Worm (Caenorhabditis elegans) whole organism, L1 larva: Measurements from ENCODE around the gene mrp-6.
"Not testable (repeated sequence)": the region's sequence is repeated elsewhere in the genome, so short reads cannot be mapped to it uniquely, and the experiment has no call there.

Experiments used
- C34B4.2 ChIP-seq: sonication (generic microtip); optimal IDR thresholded peaks from 2 replicates; lab custom pipeline; 2017; ENCODE audit warnings: mild to moderate bottlenecking, missing genetic modification characterization, missing compliant biosample characterization
- F16B12.6 ChIP-seq: fragments of 150-350 bp; optimal IDR thresholded peaks from 2 replicates; lab custom pipeline; 2014; ENCODE audit warnings: missing biosample characterization, missing genetic modification characterization
- aly-2 ChIP-seq: fragments of 150-350 bp; optimal IDR thresholded peaks from 2 replicates; lab custom pipeline; 2014; ENCODE audit warnings: missing biosample characterization, missing genetic modification characterization
- ceh-63 ChIP-seq: fragments of 200-800 bp; sonication (Bioruptor generic); optimal IDR thresholded peaks from 2 replicates; lab custom pipeline; 2018; ENCODE audit warnings: mild to moderate bottlenecking, missing genetic modification characterization, missing compliant biosample characterization
- ceh-8 ChIP-seq: fragments of 200-800 bp; sonication (Bioruptor generic); optimal IDR thresholded peaks from 2 replicates; lab custom pipeline; 2018; ENCODE audit warnings: mild to moderate bottlenecking, missing genetic modification characterization, moderate library complexity, missing compliant biosample characterization
- ceh-88 ChIP-seq: fragments of 200-800 bp; sonication (Bioruptor generic); IDR thresholded peaks from 2 replicates; pipeline ENCODE4 v1.3.6; 2022; ENCODE audit warnings: missing genetic modification characterization, missing compliant biosample characterization
- egl-27 ChIP-seq, 2 experiments: fragments of 150-350 bp in 1 of 2; sonication (generic microtip); optimal IDR thresholded peaks; 3 replicates each; lab custom pipeline; 2017 to 2018; ENCODE audit warnings: missing biosample characterization in 2 of 2, missing genetic modification characterization in 2 of 2, missing genetic modification reagents in 2 of 2
- elt-2 ChIP-seq: sonication (generic microtip); optimal IDR thresholded peaks from 2 replicates; lab custom pipeline; 2016; ENCODE audit warnings: missing genetic modification characterization, mild to moderate bottlenecking, inconsistent platforms, missing compliant biosample characterization, missing genetic modification reagents
- ets-5 ChIP-seq: fragments of 200-800 bp; sonication (Bioruptor generic); IDR thresholded peaks from 2 replicates; pipeline ENCODE4 v1.3.6; 2022; ENCODE audit warnings: missing genetic modification characterization, missing compliant biosample characterization
- hlh-17 ChIP-seq: fragments of 200-800 bp; sonication (Bioruptor generic); optimal IDR thresholded peaks from 2 replicates; lab custom pipeline; 2018; ENCODE audit warnings: missing genetic modification characterization, mild to moderate bottlenecking, missing compliant biosample characterization, moderate library complexity, borderline replicate concordance
- lin-13 ChIP-seq: fragments of 150-350 bp; optimal IDR thresholded peaks from 2 replicates; lab custom pipeline; 2014; ENCODE audit warnings: missing biosample characterization, missing genetic modification reagents, missing genetic modification characterization
- lin-14 ChIP-seq: fragments of 200-800 bp; sonication (Bioruptor generic); optimal IDR thresholded peaks from 2 replicates; lab custom pipeline; 2018; ENCODE audit warnings: mild to moderate bottlenecking, missing genetic modification characterization, moderate library complexity, missing compliant biosample characterization
- lsy-2 ChIP-seq, 2 experiments: fragments of 150-350 bp; optimal IDR thresholded peaks; 2 replicates each; lab custom pipeline; 2014; ENCODE audit warnings: missing biosample characterization in 2 of 2, missing genetic modification characterization in 2 of 2
- mdl-1 ChIP-seq, 2 experiments: fragments of 150-350 bp; optimal IDR thresholded peaks; 2 replicates each; lab custom pipeline; 2014 to 2017; ENCODE audit warnings: missing biosample characterization in 2 of 2, missing genetic modification characterization in 2 of 2, inconsistent platforms in 1 of 2
- nhr-11 ChIP-seq: fragments of 150-350 bp; optimal IDR thresholded peaks from 2 replicates; lab custom pipeline; 2014; ENCODE audit warnings: missing biosample characterization, missing genetic modification characterization
- nhr-12 ChIP-seq: sonication (generic microtip); optimal IDR thresholded peaks from 2 replicates; lab custom pipeline; 2017; ENCODE audit warnings: missing biosample characterization, missing genetic modification characterization
- nhr-47 ChIP-seq: sonication (generic microtip); optimal IDR thresholded peaks from 2 replicates; lab custom pipeline; 2016; ENCODE audit warnings: mild to moderate bottlenecking, missing genetic modification characterization, moderate library complexity, missing compliant biosample characterization
- nhr-71 ChIP-seq: sonication (generic microtip); optimal IDR thresholded peaks from 2 replicates; lab custom pipeline; 2016; ENCODE audit warnings: mild to moderate bottlenecking, missing genetic modification characterization, moderate library complexity, missing compliant biosample characterization
- nhr-85 ChIP-seq: sonication (generic microtip); peaks from one replicate; lab custom pipeline; 2016; ENCODE audit warnings: missing genetic modification characterization, inconsistent platforms, missing compliant biosample characterization
- nhr-90 ChIP-seq: sonication (generic microtip); optimal IDR thresholded peaks from 2 replicates; lab custom pipeline; 2016; ENCODE audit warnings: mild to moderate bottlenecking, missing genetic modification characterization, missing compliant biosample characterization; ENCODE audit not compliant: poor library complexity
- pax-3 ChIP-seq: fragments of 200-800 bp; sonication (Bioruptor generic); optimal IDR thresholded peaks from 2 replicates; lab custom pipeline; 2018; ENCODE audit warnings: mild to moderate bottlenecking, missing genetic modification characterization, moderate library complexity, missing compliant biosample characterization
- rnt-1 ChIP-seq: sonication (generic microtip); optimal IDR thresholded peaks from 2 replicates; lab custom pipeline; 2016; ENCODE audit warnings: mild to moderate bottlenecking, missing genetic modification characterization, moderate library complexity, missing compliant biosample characterization
- snu-23 ChIP-seq: sonication (generic microtip); optimal IDR thresholded peaks from 2 replicates; lab custom pipeline; 2016; ENCODE audit warnings: missing genetic modification characterization, missing compliant biosample characterization
- sox-4 ChIP-seq: sonication (generic microtip); optimal IDR thresholded peaks from 2 replicates; lab custom pipeline; 2016; ENCODE audit warnings: missing genetic modification characterization, missing compliant biosample characterization
- sptf-1 ChIP-seq: fragments of 150-350 bp; optimal IDR thresholded peaks from 2 replicates; lab custom pipeline; 2014; ENCODE audit warnings: missing biosample characterization, missing genetic modification characterization
- swsn-7 ChIP-seq: sonication (generic microtip); optimal IDR thresholded peaks from 2 replicates; lab custom pipeline; 2016; ENCODE audit warnings: missing genetic modification characterization, missing compliant biosample characterization
- unc-130 ChIP-seq: fragments of 150-350 bp; optimal IDR thresholded peaks from 2 replicates; lab custom pipeline; 2017; ENCODE audit warnings: missing biosample characterization, missing genetic modification characterization, inconsistent platforms
- unc-30 ChIP-seq: sonication (generic microtip); optimal IDR thresholded peaks from 2 replicates; lab custom pipeline; 2017; ENCODE audit warnings: missing biosample characterization, missing genetic modification characterization
- unc-98 ChIP-seq: fragments of 200-800 bp; sonication (Bioruptor generic); IDR thresholded peaks from 2 replicates; pipeline ENCODE4 v1.3.6; 2022; ENCODE audit warnings: missing genetic modification characterization, missing compliant biosample characterization
- zag-1 ChIP-seq: fragments of 150-350 bp; optimal IDR thresholded peaks from 2 replicates; lab custom pipeline; 2014; ENCODE audit warnings: missing biosample characterization, missing genetic modification characterization
- ztf-11 ChIP-seq, 2 experiments: sonication (generic microtip); optimal IDR thresholded peaks; 2 replicates each; lab custom pipeline; 2016 to 2017; ENCODE audit warnings: missing genetic modification characterization in 2 of 2, missing biosample characterization in 1 of 2, missing compliant biosample characterization in 1 of 2

Gene mrp-6

DNA sequence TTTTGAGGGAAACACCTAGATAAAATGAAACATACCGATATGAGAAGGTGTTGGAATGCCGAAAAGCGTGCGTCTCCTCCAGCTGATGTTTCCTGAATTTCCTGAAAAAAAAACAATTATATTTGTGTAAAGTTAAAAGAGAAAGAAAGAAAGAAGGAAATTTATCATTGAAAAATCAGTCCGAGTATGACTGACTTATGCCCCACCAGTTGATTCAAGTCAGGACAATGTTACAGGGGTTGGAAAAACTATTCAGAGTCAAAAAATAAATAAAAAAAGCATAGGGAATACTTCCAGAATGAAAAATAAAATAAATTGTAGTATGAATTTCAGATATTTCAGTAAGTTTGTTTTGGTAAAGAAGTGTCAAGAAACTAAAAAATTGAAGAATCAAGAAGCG, 20.8 kb upstream of the mrp-6 start, which contains the start of gene F20B6.9:
TSS of gene F20B6.9 (minus strand) at position 101 of the 400 bp plus-strand sequence.
- not testable (repeated sequence) for TF ChIP-seq ztf-11 (tag; optimal IDR thresholded peaks at IDR 0.05; lab: Kevin White, UChicago); ceh-8; egl-27 (tag; optimal IDR thresholded peaks at IDR 0.05; lab: Kevin White, UChicago)

DNA sequence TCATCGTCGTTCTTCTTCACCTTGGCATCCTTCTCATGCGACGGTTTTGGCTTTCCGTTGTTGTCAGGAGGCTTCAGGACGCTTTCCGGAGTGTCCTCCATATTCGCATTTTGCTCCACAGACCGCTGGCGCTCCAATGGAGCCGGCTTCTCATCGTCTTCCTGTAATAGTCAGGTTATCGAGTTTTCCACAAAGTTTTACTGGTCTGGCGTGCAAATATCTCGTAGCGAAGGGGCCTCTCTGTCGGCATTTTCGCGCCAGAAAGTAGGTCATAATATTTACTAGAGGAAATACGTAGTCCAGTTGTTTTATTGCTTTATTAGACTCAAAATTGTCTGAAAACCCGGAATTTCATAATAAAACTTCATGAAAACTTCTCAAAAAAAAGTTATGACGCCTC, 15.6 kb upstream of the mrp-6 start, which contains the start of gene F20B6.6:
TSS of gene F20B6.6 (minus strand) at position 101 of the 400 bp plus-strand sequence.
- TF ChIP-seq pax-3 (tag; lab: Kevin White, UChicago); ceh-88 (GFP tag; lab: Robert Waterston, UW); nhr-47 (tag; lab: Kevin White, UChicago): not testable (repeated sequence)
- TF ChIP-seq, all 84 proteins: peak for 0; not testable (repeated sequence) for 84

ce11 chrX:4199829-4200228, 13.3 kb upstream of the mrp-6 start, which contains the start of gene F20B6.5:
F20B6.5 (minus strand) TSS chrX:4199929.
- TF ChIP-seq rnt-1 (tag; lab: Kevin White, UChicago); swsn-7 (tag; lab: Kevin White, UChicago); elt-2: not testable (repeated sequence)

- no peak for TF ChIP-seq sptf-1 (tag; lab: Kevin White, UChicago)
- peak; percentile 42 for TF ChIP-seq lin-14 (GFP tag; lab: Kevin White, UChicago)
- TF ChIP-seq pax-3 (tag; lab: Kevin White, UChicago) = no peak
- no peak for TF ChIP-seq C34B4.2 (tag; lab: Kevin White, UChicago)
Measured at ce11 chrX:4196431-4196830, 9.9 kb upstream of the mrp-6 start, which contains the start of gene F20B6.4. F20B6.4 (minus strand) TSS chrX:4196531.

DNA sequence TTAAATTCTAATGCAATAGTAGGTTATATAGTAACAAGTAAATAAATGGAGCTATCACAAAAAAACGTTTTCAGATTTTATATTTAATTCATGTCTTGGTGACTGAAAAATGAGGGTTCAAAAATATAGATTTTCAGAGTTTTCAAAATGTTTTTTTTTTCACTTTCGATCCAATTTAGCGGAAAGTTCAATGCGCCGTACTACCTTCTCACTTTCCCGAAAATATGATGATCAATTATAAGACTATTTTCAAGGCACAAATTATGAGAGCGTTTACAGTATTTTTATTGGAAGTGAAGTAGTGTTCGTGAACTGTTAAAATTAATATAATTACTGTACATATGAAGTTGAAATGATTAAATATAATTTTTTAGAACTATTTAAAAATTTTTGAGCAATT, 6.5 kb upstream of the mrp-6 start:
- no peak for TF ChIP-seq egl-27 (tag; optimal IDR thresholded peaks at IDR 0.05; lab: Kevin White, UChicago)
- TF ChIP-seq mdl-1 (tag; optimal IDR thresholded peaks at IDR 0.05; lab: Kevin White, UChicago) = no peak
- no peak for TF ChIP-seq lsy-2 (tag; optimal IDR thresholded peaks at IDR 0.05; lab: Kevin White, UChicago)
- TF ChIP-seq F16B12.6 (tag; lab: Kevin White, UChicago) = no peak
- TF ChIP-seq nhr-71 (tag; lab: Kevin White, UChicago) = peak; percentile 10
- TF ChIP-seq sox-4 (tag; lab: Kevin White, UChicago) = no peak
- TF ChIP-seq zag-1 = no peak
- no peak for TF ChIP-seq ets-5 (GFP tag; lab: Robert Waterston, UW)
- TF ChIP-seq ceh-88 (GFP tag; lab: Robert Waterston, UW) = peak; percentile 14; the same call in 1 of the 2 replicates
- TF ChIP-seq aly-2 (tag; lab: Kevin White, UChicago) = peak; percentile 83
- TF ChIP-seq lin-13 = peak; percentile 2
- peak; percentile 23 for TF ChIP-seq nhr-90 (tag; lab: Kevin White, UChicago)
- TF ChIP-seq hlh-17 (GFP tag; lab: Kevin White, UChicago) = no peak
- TF ChIP-seq nhr-12 (tag; lab: Kevin White, UChicago) = no peak
- TF ChIP-seq snu-23 (GFP tag; lab: Kevin White, UChicago) = peak; percentile 5
- TF ChIP-seq unc-130 (tag; lab: Kevin White, UChicago) = no peak
- TF ChIP-seq ceh-63 = no peak
- TF ChIP-seq unc-30 = no peak

DNA sequence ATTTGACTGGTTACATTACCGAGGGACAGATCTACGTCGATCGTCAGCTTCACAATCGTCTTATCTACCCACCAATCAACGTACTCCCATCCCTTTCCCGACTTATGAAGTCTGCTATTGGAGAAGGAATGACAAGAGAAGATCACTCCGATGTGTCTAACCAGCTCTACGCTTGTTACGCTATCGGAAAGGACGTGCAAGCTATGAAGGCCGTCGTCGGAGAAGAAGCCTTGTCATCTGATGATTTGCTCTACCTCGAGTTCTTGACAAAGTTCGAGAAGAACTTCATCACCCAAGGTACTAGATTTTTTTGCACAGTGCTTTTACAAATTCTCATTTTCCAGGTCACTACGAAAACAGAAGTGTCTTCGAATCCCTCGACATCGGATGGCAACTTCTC, 5.7 kb upstream of the mrp-6 start:
- TF ChIP-seq ceh-88 (GFP tag; lab: Robert Waterston, UW) (no peak), nhr-85 (tag; lab: Kevin White, UChicago) (peak; percentile 16), nhr-11 (tag; lab: Kevin White, UChicago) (no peak), unc-98 (GFP tag; lab: Robert Waterston, UW) (no peak)
